Worm (Caenorhabditis elegans) whole organism, midembryonic: Measurements from ENCODE around the gene T08G5.1.

Experiments used
- T22C8.4 ChIP-seq: fragments of 200-800 bp; sonication (Bioruptor generic); IDR thresholded peaks from 2 replicates; pipeline ENCODE4 v1.3.6; 2022; ENCODE audit warnings: missing genetic modification characterization, missing compliant biosample characterization
- cog-1 ChIP-seq: sonication (generic microtip); optimal IDR thresholded peaks from 2 replicates; lab custom pipeline; 2016; ENCODE audit warnings: missing genetic modification characterization, missing compliant biosample characterization
- flt-1 ChIP-seq: fragments of 200-800 bp; sonication (Bioruptor generic); IDR thresholded peaks from 2 replicates; pipeline ENCODE4 v1.3.6; 2022; ENCODE audit warnings: missing genetic modification characterization, missing compliant biosample characterization
- klf-2 ChIP-seq: fragments of 200-800 bp; sonication (Bioruptor generic); conservative IDR thresholded peaks from 2 replicates; pipeline ENCODE4 v1.3.6; 2022; ENCODE audit warnings: missing genetic modification reagents, missing genetic modification characterization, missing compliant biosample characterization
- med-1 ChIP-seq: sonication (generic microtip); optimal IDR thresholded peaks from 2 replicates; lab custom pipeline; 2017; ENCODE audit warnings: missing genetic modification characterization, mild to moderate bottlenecking, missing compliant biosample characterization, antibody characterized with exemption, missing genetic modification reagents; ENCODE audit not compliant: insufficient read depth
- ref-1 ChIP-seq: fragments of 200-800 bp; sonication (Bioruptor generic); conservative IDR thresholded peaks from 2 replicates; pipeline ENCODE4 v1.3.6; 2022; ENCODE audit warnings: missing genetic modification reagents, missing genetic modification characterization, missing compliant biosample characterization
- tab-1 ChIP-seq: fragments of 200-800 bp; sonication (Bioruptor generic); IDR thresholded peaks from 2 replicates; pipeline ENCODE4 v1.3.6; 2022; ENCODE audit warnings: missing genetic modification characterization, missing compliant biosample characterization
- ztf-23 ChIP-seq: fragments of 200-800 bp; sonication (Bioruptor generic); IDR thresholded peaks from 2 replicates; pipeline ENCODE4 v1.3.6; 2022; ENCODE audit warnings: missing genetic modification reagents, missing genetic modification characterization, missing compliant biosample characterization
- ztf-29 ChIP-seq: fragments of 200-800 bp; sonication (Bioruptor generic); IDR thresholded peaks from 2 replicates; pipeline ENCODE4 v1.3.6; 2022; ENCODE audit warnings: missing genetic modification reagents, missing genetic modification characterization, missing compliant biosample characterization

Gene T08G5.1

ce11 chrV:14018640-14019039 is at the start of gene T08G5.1, which contains the start of gene mtl-2:
Gene T08G5.1 (plus strand): TSS chrV:14018766.
Gene mtl-2 (minus strand): TSS chrV:14018673.
- TF ChIP-seq ztf-23 (GFP tag; lab: Robert Waterston, UW) (no peak), flt-1 (GFP tag; lab: Robert Waterston, UW) (no peak), med-1 (GFP tag; lab: Kevin White, UChicago) (no peak), tab-1 (no peak), klf-2 (GFP tag; lab: Robert Waterston, UW) (no peak), cog-1 (tag; lab: Kevin White, UChicago) (no peak), T22C8.4 (no peak), ref-1 (GFP tag; lab: Robert Waterston, UW) (no peak), ztf-29 (GFP tag; lab: Robert Waterston, UW) (no peak)

- TF ChIP-seq flt-1 (GFP tag; lab: Robert Waterston, UW) (no peak), ref-1 (GFP tag; lab: Robert Waterston, UW) (no peak), cog-1 (tag; lab: Kevin White, UChicago) (no peak), T22C8.4 (no peak), ztf-29 (GFP tag; lab: Robert Waterston, UW) (no peak), ztf-23 (GFP tag; lab: Robert Waterston, UW) (no peak), klf-2 (GFP tag; lab: Robert Waterston, UW) (no peak), med-1 (GFP tag; lab: Kevin White, UChicago) (no peak), tab-1 (no peak)
Measured at ce11 chrV:13980807-13981206, 37.8 kb upstream of the T08G5.1 start, which contains the start of gene eol-1. Gene eol-1 (minus strand): TSS chrV:13980907.

ce11 chrV:13981677-13982076 is 36.9 kb upstream of the T08G5.1 start:
- TF ChIP-seq T22C8.4 (no peak), flt-1 (GFP tag; lab: Robert Waterston, UW) (no peak), med-1 (GFP tag; lab: Kevin White, UChicago) (no peak), ztf-29 (GFP tag; lab: Robert Waterston, UW) (no peak), tab-1 (no peak), cog-1 (tag; lab: Kevin White, UChicago) (no peak), klf-2 (GFP tag; lab: Robert Waterston, UW) (no peak)

- TF ChIP-seq T22C8.4 (no peak), med-1 (GFP tag; lab: Kevin White, UChicago) (no peak), tab-1 (no peak), cog-1 (tag; lab: Kevin White, UChicago) (no peak), ztf-29 (GFP tag; lab: Robert Waterston, UW) (no peak), ref-1 (GFP tag; lab: Robert Waterston, UW) (no peak), ztf-23 (GFP tag; lab: Robert Waterston, UW) (no peak), flt-1 (GFP tag; lab: Robert Waterston, UW) (no peak), klf-2 (GFP tag; lab: Robert Waterston, UW) (no peak)
Measured at ce11 chrV:13984828-13985227, 33.7 kb upstream of the T08G5.1 start, which contains the start of gene end-1. Gene end-1 (plus strand): TSS chrV:13985128.

- no peak for TF ChIP-seq ztf-29 (GFP tag; lab: Robert Waterston, UW)
- TF ChIP-seq ref-1 (GFP tag; lab: Robert Waterston, UW): no peak
- TF ChIP-seq ztf-23 (GFP tag; lab: Robert Waterston, UW): no peak
- TF ChIP-seq flt-1 (GFP tag; lab: Robert Waterston, UW): no peak
- no peak for TF ChIP-seq T22C8.4
- no peak for TF ChIP-seq cog-1 (tag; lab: Kevin White, UChicago)
- TF ChIP-seq klf-2 (GFP tag; lab: Robert Waterston, UW): no peak
- TF ChIP-seq tab-1: no peak
- no peak for TF ChIP-seq med-1 (GFP tag; lab: Kevin White, UChicago)
Measured at ce11 chrV:13986823-13987222, 31.7 kb upstream of the T08G5.1 start.

- TF ChIP-seq ref-1 (GFP tag; lab: Robert Waterston, UW): no peak
- no peak for TF ChIP-seq med-1 (GFP tag; lab: Kevin White, UChicago)
- TF ChIP-seq ztf-29 (GFP tag; lab: Robert Waterston, UW): no peak
- TF ChIP-seq ztf-23 (GFP tag; lab: Robert Waterston, UW): no peak
- TF ChIP-seq cog-1 (tag; lab: Kevin White, UChicago): no peak
- TF ChIP-seq flt-1 (GFP tag; lab: Robert Waterston, UW): no peak
- TF ChIP-seq tab-1: no peak
- no peak for TF ChIP-seq klf-2 (GFP tag; lab: Robert Waterston, UW)
- TF ChIP-seq T22C8.4: no peak
Measured at ce11 chrV:13992485-13992884, 26.1 kb upstream of the T08G5.1 start, which contains the start of gene droe-4. Gene droe-4 (plus strand): TSS chrV:13992656.

ce11 chrV:13993478-13993877 is 25.1 kb upstream of the T08G5.1 start:
- TF ChIP-seq ztf-29 (GFP tag; lab: Robert Waterston, UW): no peak
- no peak for TF ChIP-seq cog-1 (tag; lab: Kevin White, UChicago)
- TF ChIP-seq ztf-23 (GFP tag; lab: Robert Waterston, UW): no peak
- TF ChIP-seq T22C8.4: no peak
- TF ChIP-seq flt-1 (GFP tag; lab: Robert Waterston, UW): no peak
- TF ChIP-seq tab-1: no peak
- no peak for TF ChIP-seq med-1 (GFP tag; lab: Kevin White, UChicago)
- TF ChIP-seq ref-1 (GFP tag; lab: Robert Waterston, UW): no peak
- TF ChIP-seq klf-2 (GFP tag; lab: Robert Waterston, UW): no peak

ce11 chrV:14001929-14002328 is 16.6 kb upstream of the T08G5.1 start:
- TF ChIP-seq klf-2 (GFP tag; lab: Robert Waterston, UW) (no peak), cog-1 (tag; lab: Kevin White, UChicago) (no peak)

ce11 chrV:14002402-14002801 is 16.2 kb upstream of the T08G5.1 start:
- TF ChIP-seq flt-1 (GFP tag; lab: Robert Waterston, UW) (no peak), cog-1 (tag; lab: Kevin White, UChicago) (peak; percentile 24), tab-1 (no peak)
